Fruit fly (Drosophila melanogaster) whole organism, embryonic: ENCODE measurements around the gene CG45081.

Experiments
- Antp ChIP-seq: fragments of 200-800 bp; sonication (Bioruptor generic); optimal IDR thresholded peaks from 3 replicates; lab custom pipeline; 2016; ENCODE audit warnings: missing biosample characterization, missing genetic modification characterization
- CG1024 ChIP-seq: fragments of 200-800 bp; sonication (Bioruptor generic); IDR thresholded peaks from 2 replicates; pipeline ENCODE4 v1.3.6; 2022; ENCODE audit warnings: missing biosample characterization, missing genetic modification characterization
- CG11085 ChIP-seq: fragments of 200-800 bp; sonication (Bioruptor generic); IDR thresholded peaks from 2 replicates; pipeline ENCODE4 v1.3.6; 2022; ENCODE audit warnings: missing biosample characterization, missing genetic modification characterization
- CG11093 ChIP-seq: fragments of 200-800 bp; sonication (Bioruptor generic); IDR thresholded peaks from 3 replicates; pipeline ENCODE4 v1.3.6; 2022; ENCODE audit warnings: missing biosample characterization, missing genetic modification characterization
- CG11247 ChIP-seq: fragments of 200-800 bp; sonication (Bioruptor generic); IDR thresholded peaks from 2 replicates; pipeline ENCODE4 v1.3.6; 2022; ENCODE audit warnings: missing biosample characterization, missing genetic modification characterization
- CG11696 ChIP-seq: fragments of 200-800 bp; sonication (Bioruptor generic); IDR thresholded peaks from 2 replicates; pipeline ENCODE4 v1.3.6; 2022; ENCODE audit warnings: missing biosample characterization, missing genetic modification characterization
- CG11723 ChIP-seq: fragments of 200-800 bp; sonication (Bioruptor generic); optimal IDR thresholded peaks from 2 replicates; lab custom pipeline; 2017; ENCODE audit warnings: missing biosample characterization, mild to moderate bottlenecking, missing genetic modification characterization
- CG12391 ChIP-seq: fragments of 200-800 bp; sonication (Bioruptor generic); optimal IDR thresholded peaks from 3 replicates; lab custom pipeline; 2018; ENCODE audit warnings: missing biosample characterization, mild to moderate bottlenecking, missing genetic modification characterization, moderate library complexity
- CG12659 ChIP-seq: fragments of 200-800 bp; sonication (Bioruptor generic); optimal IDR thresholded peaks from 3 replicates; lab custom pipeline; 2017; ENCODE audit warnings: mild to moderate bottlenecking, missing biosample characterization, missing genetic modification reagents, missing genetic modification characterization
- CG12769 ChIP-seq: fragments of 200-800 bp; sonication (Bioruptor generic); optimal IDR thresholded peaks from 2 replicates; lab custom pipeline; 2019; ENCODE audit warnings: missing biosample characterization, mild to moderate bottlenecking, missing genetic modification characterization, moderate library complexity
- CG14050 ChIP-seq: fragments of 200-800 bp; sonication (Bioruptor generic); IDR thresholded peaks from 3 replicates; pipeline ENCODE4 v1.3.6; 2022; ENCODE audit warnings: missing biosample characterization, missing genetic modification characterization
- CG1529 ChIP-seq: fragments of 200-800 bp; sonication (Bioruptor generic); optimal IDR thresholded peaks from 3 replicates; lab custom pipeline; 2018; ENCODE audit warnings: missing biosample characterization, missing genetic modification characterization
- CG18599 ChIP-seq: fragments of 200-800 bp; sonication (Bioruptor generic); optimal IDR thresholded peaks from 3 replicates; lab custom pipeline; 2017; ENCODE audit warnings: missing biosample characterization, missing genetic modification characterization, mild to moderate bottlenecking, moderate library complexity, missing genetic modification reagents
- CG2199 ChIP-seq: fragments of 200-800 bp; sonication (Bioruptor generic); IDR thresholded peaks from 3 replicates; pipeline ENCODE4 v1.3.6; 2022; ENCODE audit warnings: missing biosample characterization, missing genetic modification characterization
- CG30020 ChIP-seq: fragments of 200-800 bp; optimal IDR thresholded peaks from 2 replicates; lab custom pipeline; 2019; ENCODE audit warnings: missing biosample characterization, mild to moderate bottlenecking, missing genetic modification characterization, moderate library complexity
- CG32532 ChIP-seq: fragments of 200-800 bp; sonication (Bioruptor generic); IDR thresholded peaks from 2 replicates; pipeline ENCODE4 v1.3.6; 2022; ENCODE audit warnings: missing biosample characterization, missing genetic modification characterization
- CG3407 ChIP-seq: fragments of 200-800 bp; sonication (Bioruptor generic); optimal IDR thresholded peaks from 2 replicates; lab custom pipeline; 2018; ENCODE audit warnings: missing biosample characterization, mild to moderate bottlenecking, missing genetic modification characterization
- CG34422 ChIP-seq: fragments of 200-800 bp; sonication (Bioruptor generic); IDR thresholded peaks from 3 replicates; pipeline ENCODE4 v1.3.6; 2022; ENCODE audit warnings: missing biosample characterization, missing genetic modification characterization
- CG6813 ChIP-seq: fragments of 200-800 bp; sonication (Bioruptor generic); optimal IDR thresholded peaks from 2 replicates; lab custom pipeline; 2017; ENCODE audit warnings: missing biosample characterization, missing genetic modification characterization, mild to moderate bottlenecking, moderate library complexity, missing genetic modification reagents
- CG7271 ChIP-seq: fragments of 200-800 bp; sonication (Bioruptor generic); optimal IDR thresholded peaks from 2 replicates; lab custom pipeline; 2018; ENCODE audit warnings: missing biosample characterization, mild to moderate bottlenecking, missing genetic modification characterization, moderate library complexity
- CG7372 ChIP-seq: fragments of 200-800 bp; sonication (Bioruptor generic); IDR thresholded peaks from 2 replicates; pipeline ENCODE4 v1.3.6; 2022; ENCODE audit warnings: missing biosample characterization, missing genetic modification characterization
- CG8089 ChIP-seq: fragments of 200-800 bp; sonication (Bioruptor generic); optimal IDR thresholded peaks from 3 replicates; lab custom pipeline; 2016; ENCODE audit warnings: missing biosample characterization, missing genetic modification characterization
- CG9215 ChIP-seq: fragments of 200-800 bp; sonication (Bioruptor generic); IDR thresholded peaks from 2 replicates; pipeline ENCODE4 v1.3.6; 2022; ENCODE audit warnings: missing biosample characterization, missing genetic modification characterization
- CG9817 ChIP-seq: fragments of 200-800 bp; sonication (Bioruptor generic); optimal IDR thresholded peaks from 2 replicates; lab custom pipeline; 2018; ENCODE audit warnings: missing biosample characterization, mild to moderate bottlenecking, missing genetic modification characterization, moderate library complexity
- Dip3 ChIP-seq: fragments of 200-800 bp; sonication (Bioruptor generic); optimal IDR thresholded peaks from 3 replicates; lab custom pipeline; 2016; ENCODE audit warnings: missing biosample characterization, missing genetic modification characterization
- Hey ChIP-seq: fragments of 200-800 bp; sonication (Bioruptor generic); optimal IDR thresholded peaks from 3 replicates; lab custom pipeline; 2018; ENCODE audit warnings: missing biosample characterization, mild to moderate bottlenecking, missing genetic modification characterization
- Hmx ChIP-seq: fragments of 200-800 bp; sonication (Bioruptor generic); optimal IDR thresholded peaks from 2 replicates; lab custom pipeline; 2016; ENCODE audit warnings: missing biosample characterization, missing genetic modification characterization
- Hr39 ChIP-seq: fragments of >200 bp; optimal IDR thresholded peaks from 2 replicates; lab custom pipeline; 2017
- Meics ChIP-seq: fragments of 200-800 bp; sonication (Bioruptor generic); optimal IDR thresholded peaks from 2 replicates; lab custom pipeline; 2017; ENCODE audit warnings: missing biosample characterization, mild to moderate bottlenecking, missing genetic modification characterization
- NK7.1 ChIP-seq: fragments of 200-800 bp; sonication (Bioruptor generic); optimal IDR thresholded peaks from 3 replicates; lab custom pipeline; 2016; ENCODE audit warnings: missing biosample characterization, missing genetic modification characterization
- Opbp ChIP-seq: fragments of 200-800 bp; sonication (Bioruptor generic); IDR thresholded peaks from 3 replicates; pipeline ENCODE4 v1.3.6; 2022; ENCODE audit warnings: missing biosample characterization, missing genetic modification characterization; ENCODE audit not compliant: partially characterized antibody
- Spps ChIP-seq: fragments of 200-800 bp; sonication (Bioruptor generic); optimal IDR thresholded peaks from 2 replicates; lab custom pipeline; 2018; ENCODE audit warnings: missing biosample characterization, mild to moderate bottlenecking, missing genetic modification characterization
- az2 ChIP-seq: fragments of 200-800 bp; sonication (Bioruptor generic); optimal IDR thresholded peaks from 3 replicates; lab custom pipeline; 2016; ENCODE audit warnings: missing biosample characterization, missing genetic modification characterization
- bcd ChIP-seq: fragments of 200-800 bp; sonication (Bioruptor generic); optimal IDR thresholded peaks from 2 replicates; lab custom pipeline; 2017; ENCODE audit warnings: missing biosample characterization, mild to moderate bottlenecking, missing genetic modification characterization
- fd64A ChIP-seq: fragments of 200-800 bp; sonication (Bioruptor generic); optimal IDR thresholded peaks from 3 replicates; lab custom pipeline; 2018; ENCODE audit warnings: missing biosample characterization, mild to moderate bottlenecking, missing genetic modification characterization
- gem ChIP-seq: fragments of 200-800 bp; sonication (Bioruptor generic); optimal IDR thresholded peaks from 2 replicates; lab custom pipeline; 2019; ENCODE audit warnings: missing biosample characterization, mild to moderate bottlenecking, missing genetic modification characterization, moderate library complexity
- gsb-n ChIP-seq: fragments of 200-800 bp; sonication (Bioruptor generic); optimal IDR thresholded peaks from 3 replicates; lab custom pipeline; 2018; ENCODE audit warnings: missing biosample characterization, mild to moderate bottlenecking, missing genetic modification characterization
- hkb ChIP-seq, 2 experiments: fragments of 200-800 bp in 1 of 2; fragments of >200 bp in 1 of 2; sonication (Bioruptor generic) in 1 of 2; IDR thresholded peaks in 1 of 2; optimal IDR thresholded peaks in 1 of 2; 2 replicates each; pipeline versions ENCODE4 v1.3.6 to Lab custom; 2017 to 2022; ENCODE audit warnings: missing biosample characterization in 1 of 2, missing genetic modification characterization in 1 of 2
- jigr1 ChIP-seq: fragments of 200-800 bp; sonication (Bioruptor generic); IDR thresholded peaks from 3 replicates; pipeline ENCODE4 v1.3.6; 2022; ENCODE audit warnings: missing biosample characterization, missing genetic modification characterization
- jing ChIP-seq: fragments of 200-800 bp; sonication (Bioruptor generic); optimal IDR thresholded peaks from 2 replicates; lab custom pipeline; 2018; ENCODE audit warnings: missing biosample characterization, mild to moderate bottlenecking, missing genetic modification characterization
- mirr ChIP-seq: fragments of 200-800 bp; sonication (Bioruptor generic); optimal IDR thresholded peaks from 3 replicates; lab custom pipeline; 2018; ENCODE audit warnings: missing biosample characterization, mild to moderate bottlenecking, missing genetic modification characterization
- mld ChIP-seq: fragments of 200-800 bp; sonication (Bioruptor generic); IDR thresholded peaks from 3 replicates; pipeline ENCODE4 v1.3.6; 2022; ENCODE audit warnings: missing biosample characterization, missing genetic modification characterization; ENCODE audit not compliant: partially characterized antibody
- pan ChIP-seq, 4 experiments: fragments of >200 bp in 3 of 4; fragments of 200-800 bp in 1 of 4; sonication (Bioruptor generic) in 1 of 4; optimal IDR thresholded peaks in 3 of 4; IDR thresholded peaks in 1 of 4; 2 replicates each; pipeline versions ENCODE4 v1.3.6 to Lab custom; 2017 to 2022; ENCODE audit warnings: missing biosample characterization in 2 of 4, missing genetic modification characterization in 2 of 4, mixed read lengths in 1 of 4
- pb ChIP-seq: fragments of 200-800 bp; sonication (Bioruptor generic); optimal IDR thresholded peaks from 3 replicates; lab custom pipeline; 2016; ENCODE audit warnings: missing biosample characterization, missing genetic modification characterization
- peb ChIP-seq: fragments of 200-800 bp; sonication (Bioruptor generic); IDR thresholded peaks from 2 replicates; pipeline ENCODE4 v1.3.6; 2022; ENCODE audit warnings: missing biosample characterization, missing genetic modification characterization
- salm ChIP-seq: fragments of 200-800 bp; sonication (Bioruptor generic); optimal IDR thresholded peaks from 2 replicates; lab custom pipeline; 2018; ENCODE audit warnings: missing biosample characterization, mild to moderate bottlenecking, missing genetic modification characterization
- sc ChIP-seq, 3 experiments: fragments of >200 bp in 2 of 3; fragments of 200-800 bp in 1 of 3; sonication (Bioruptor generic) in 1 of 3; optimal IDR thresholded peaks; 2 replicates in 2 of 3; 3 replicates in 1 of 3; lab custom pipeline; 2017; ENCODE audit warnings: mild to moderate bottlenecking in 1 of 3, missing biosample characterization in 1 of 3, missing genetic modification characterization in 1 of 3, missing genetic modification reagents in 1 of 3
- sens ChIP-seq: fragments of 200-800 bp; sonication (Bioruptor generic); peaks from one replicate; lab custom pipeline; 2016; ENCODE audit warnings: missing biosample characterization, missing genetic modification characterization
- ttk ChIP-seq: fragments of 200-800 bp; sonication (Bioruptor generic); IDR thresholded peaks from 2 replicates; pipeline ENCODE4 v2.1.2; 2022; ENCODE audit warnings: missing biosample characterization, missing genetic modification characterization

CG45081 gene

dm6 chr3L:19264141-19264487, 1.7 kb upstream of the CG45081 start, which contains the start of gene Max (continued):
- TF ChIP-seq sens (GFP tag; lab: Kevin White, UChicago), result peak; percentile 63
- TF ChIP-seq Hey, result no peak
- TF ChIP-seq CG11696 (GFP tag; lab: Robert Waterston, UW), result peak; percentile 65
- TF ChIP-seq CG9817, result peak; percentile 71
- TF ChIP-seq sc (optimal IDR thresholded peaks at IDR 0.05; lab: Kevin White, UChicago), result no peak
- peak; percentile 17 for TF ChIP-seq sc (GFP tag; optimal IDR thresholded peaks at IDR 0.05; lab: Kevin White, UChicago)
- TF ChIP-seq jigr1 (GFP tag; lab: Robert Waterston, UW), result no peak
- TF ChIP-seq CG12391, result peak; percentile 90
- TF ChIP-seq Meics (GFP tag; lab: Kevin White, UChicago), result peak; percentile 71
- TF ChIP-seq CG11723 (GFP tag; lab: Kevin White, UChicago), result peak; percentile 51
- TF ChIP-seq mld, result no peak
- TF ChIP-seq CG14050 (GFP tag; lab: Robert Waterston, UW), result peak; percentile 46; the same call in 1 of the 3 replicates
- peak; percentile 59 for TF ChIP-seq salm
- TF ChIP-seq CG7271, result peak; percentile 44
- TF ChIP-seq hkb (optimal IDR thresholded peaks at IDR 0.05; lab: Kevin White, UChicago), result no peak
- peak; percentile 79 for TF ChIP-seq hkb (GFP tag; IDR thresholded peaks at IDR 0.05; lab: Robert Waterston, UW)
- peak; percentile 47; the same call in 2 of the 3 replicates for TF ChIP-seq CG34422 (GFP tag; lab: Robert Waterston, UW)
- TF ChIP-seq CG1529 (GFP tag; lab: Kevin White, UChicago), result peak; percentile 30
- TF ChIP-seq CG3407 (GFP tag; lab: Kevin White, UChicago), result peak; percentile 43
- TF ChIP-seq jing, result no peak
- TF ChIP-seq gsb-n (tag; lab: Kevin White, UChicago), result peak; percentile 53
- TF ChIP-seq Opbp (GFP tag; lab: Robert Waterston, UW), result 0 out of 3 replicates have a peak, but pooled peaks have one; percentile 44
- TF ChIP-seq CG11247 (GFP tag; lab: Robert Waterston, UW), result peak; percentile 65
- TF ChIP-seq Hmx (GFP tag; lab: Kevin White, UChicago), result no peak
- peak; percentile 79 for TF ChIP-seq CG18599 (GFP tag; lab: Kevin White, UChicago)
- no peak for TF ChIP-seq Hr39 (lab: Kevin White, UChicago)
- TF ChIP-seq mirr (GFP tag; lab: Kevin White, UChicago), result peak; percentile 58
- TF ChIP-seq bcd (GFP tag; lab: Kevin White, UChicago), result peak; percentile 67
- no peak for TF ChIP-seq fd64A (GFP tag; lab: Kevin White, UChicago)
- TF ChIP-seq CG12659 (GFP tag; lab: Kevin White, UChicago), result peak; percentile 85
- 0 out of 3 replicates have a peak, but pooled peaks have one; percentile 32 for TF ChIP-seq CG11093 (GFP tag; lab: Robert Waterston, UW)
- 0 out of 2 replicates have a peak, but pooled peaks have one; percentile 31 for TF ChIP-seq ttk (GFP tag; lab: Robert Waterston, UW)
- peak; percentile 45 for TF ChIP-seq CG6813
- peak; percentile 84 for TF ChIP-seq CG12769 (tag; lab: Kevin White, UChicago)
- TF ChIP-seq CG1024 (GFP tag; lab: Robert Waterston, UW), result peak; percentile 36; the same call in 1 of the 2 replicates
- no peak for TF ChIP-seq pb (GFP tag; lab: Kevin White, UChicago)
- TF ChIP-seq Dip3, result no peak
- TF ChIP-seq peb (GFP tag; lab: Robert Waterston, UW), result peak; percentile 54; the same call in 1 of the 2 replicates
- TF ChIP-seq NK7.1 (GFP tag; lab: Kevin White, UChicago), result no peak
- peak; percentile 44 for TF ChIP-seq Spps (tag; lab: Kevin White, UChicago)
- TF ChIP-seq CG2199 (GFP tag; lab: Robert Waterston, UW), result no peak
- TF ChIP-seq CG11085 (GFP tag; lab: Robert Waterston, UW), result no peak
- TF ChIP-seq CG9215, result peak; percentile 34
- peak; percentile 84 for TF ChIP-seq CG32532
- peak; percentile 63 for TF ChIP-seq az2 (GFP tag; lab: Kevin White, UChicago)
- no peak for TF ChIP-seq CG8089 (GFP tag; lab: Kevin White, UChicago)
- peak; percentile 76 for TF ChIP-seq CG30020
- TF ChIP-seq CG7372, result peak; percentile 42; the same call in 1 of the 2 replicates
- peak; percentile 84 for TF ChIP-seq gem
- TF ChIP-seq pan (optimal IDR thresholded peaks at IDR 0.05; lab: Kevin White, UChicago), result no peak
- peak in 1 of 2 experiments; percentile 83 for TF ChIP-seq pan (GFP tag; optimal IDR thresholded peaks at IDR 0.05 in 1 of 2, IDR thresholded peaks at IDR 0.05 in 1 of 2)
- no peak for TF ChIP-seq Antp (GFP tag; lab: Kevin White, UChicago)
